Worm (Caenorhabditis elegans): Measurements from ENCODE around the gene ogt-1.

ogt-1 gene

ce11 chrIII:7181822-7182221 lies 28.2 kb upstream of the ogt-1 start, which contains the start of gene epg-4 (continued):
- 0 out of 2 replicates have a peak, but pooled peaks have one; percentile 5 for TF ChIP-seq arid-1 (GFP tag; conservative IDR thresholded peaks at IDR 0.05)
- peak; percentile 33 for TF ChIP-seq dve-1 (tag; optimal IDR thresholded peaks at IDR 0.05; ENCODE audit: insufficient read depth)
- peak; percentile 63; the same call in 1 of the 2 replicates for TF ChIP-seq pha-4 (GFP tag; IDR thresholded peaks at IDR 0.05)
- TF ChIP-seq pha-4 (tag; optimal IDR thresholded peaks at IDR 0.05): peak; percentile 31
- 0 out of 2 replicates have a peak, but pooled peaks have one; percentile 3 for TF ChIP-seq lim-7 (GFP tag; IDR thresholded peaks at IDR 0.05)
- no peak for TF ChIP-seq duxl-1 (tag; optimal IDR thresholded peaks at IDR 0.05; ENCODE audit: poor library complexity)
- TF ChIP-seq hif-1 (tag; optimal IDR thresholded peaks at IDR 0.05): peak in 1 of 2 experiments; percentile 52
- peak; percentile 29 to 65 for TF ChIP-seq lsy-2 (tag; optimal IDR thresholded peaks at IDR 0.05)
- no peak for TF ChIP-seq lin-39 (tag; optimal IDR thresholded peaks at IDR 0.05)
- TF ChIP-seq mxl-3 (GFP tag; optimal IDR thresholded peaks at IDR 0.05): peak; percentile 49
- peak; percentile 33 for TF ChIP-seq zfp-2 (tag; optimal IDR thresholded peaks at IDR 0.05)
- TF ChIP-seq nhr-41 (GFP tag; IDR thresholded peaks at IDR 0.05): no peak
- TF ChIP-seq hlh-30 (tag; optimal IDR thresholded peaks at IDR 0.05; ENCODE audit: insufficient read depth): peak; percentile 96
- TF ChIP-seq F44E2.7 (GFP tag; IDR thresholded peaks at IDR 0.05): no peak
- peak; percentile 41 for TF ChIP-seq dpl-1 (GFP tag; optimal IDR thresholded peaks at IDR 0.05)

ce11 chrIII:7180613-7181012 lies 27.0 kb upstream of the ogt-1 start, which contains the start of gene ndab-2:
ndab-2 (plus strand) TSS chrIII:7180752.
- TF ChIP-seq ama-1 (optimal IDR thresholded peaks at IDR 0.05): peak; percentile 82
- no peak for TF ChIP-seq nhr-25 (tag; optimal IDR thresholded peaks at IDR 0.05; ENCODE audit: borderline replicate concordance, insufficient read depth)
- TF ChIP-seq ceh-82 (tag; optimal IDR thresholded peaks at IDR 0.05): no peak
- no peak for TF ChIP-seq F44E2.7 (GFP tag; IDR thresholded peaks at IDR 0.05)
- peak; percentile 67; the same call in 1 of the 2 replicates for TF ChIP-seq egl-43 (GFP tag; IDR thresholded peaks at IDR 0.05)
- no peak for TF ChIP-seq vab-7 (GFP tag; IDR thresholded peaks at IDR 0.05)
- peak in 1 of 2 experiments; percentile 17 for TF ChIP-seq unc-62 (GFP tag; optimal IDR thresholded peaks at IDR 0.05 in 1 of 2)
- TF ChIP-seq unc-62 (tag; optimal IDR thresholded peaks at IDR 0.05): no peak
- TF ChIP-seq madf-5 (GFP tag; IDR thresholded peaks at IDR 0.05): 0 out of 4 replicates have a peak, but pooled peaks have one; percentile 23 to 55
- TF ChIP-seq F10B5.3 (tag; optimal IDR thresholded peaks at IDR 0.05): no peak
- no peak for TF ChIP-seq mep-1 (tag; optimal IDR thresholded peaks at IDR 0.05)
- TF ChIP-seq lin-38 (GFP tag; IDR thresholded peaks at IDR 0.05): peak; percentile 53
- TF ChIP-seq zip-2 (tag; optimal IDR thresholded peaks at IDR 0.05): no peak
- peak; percentile 69; the same call in 1 of the 2 replicates for TF ChIP-seq Y105C5A.15 (GFP tag; IDR thresholded peaks at IDR 0.05)
- TF ChIP-seq pha-4 (GFP tag; IDR thresholded peaks at IDR 0.05): peak; percentile 52
- TF ChIP-seq pha-4 (tag; optimal IDR thresholded peaks at IDR 0.05): no peak
- peak in 1 of 2 experiments; percentile 14 for TF ChIP-seq lsy-2 (tag; optimal IDR thresholded peaks at IDR 0.05)
- TF ChIP-seq zip-11 (GFP tag; IDR thresholded peaks at IDR 0.05): no peak
- peak; percentile 34 for TF ChIP-seq mes-2 (tag; optimal IDR thresholded peaks at IDR 0.05; ENCODE audit: poor library complexity, severe bottlenecking)
- no peak for TF ChIP-seq R02D3.7 (tag; optimal IDR thresholded peaks at IDR 0.05)
- 0 out of 2 replicates have a peak, but pooled peaks have one; percentile 39 for TF ChIP-seq ctbp-1 (GFP tag; IDR thresholded peaks at IDR 0.05)
- TF ChIP-seq Y48G9A.11 (GFP tag; IDR thresholded peaks at IDR 0.05): peak; percentile 51; the same call in 1 of the 2 replicates
- TF ChIP-seq zfp-2 (tag; optimal IDR thresholded peaks at IDR 0.05): no peak
- TF ChIP-seq jun-1 (tag; optimal IDR thresholded peaks at IDR 0.05): no peak
- peak; percentile 56; the same call in 1 of the 2 replicates for TF ChIP-seq snpc-1.2 (GFP tag; IDR thresholded peaks at IDR 0.05)

- peak in 1 of 2 experiments; percentile 64 for TF ChIP-seq hif-1 (tag; optimal IDR thresholded peaks at IDR 0.05)
- TF ChIP-seq fos-1 (tag; optimal IDR thresholded peaks at IDR 0.05): no peak
- peak; percentile 16 for TF ChIP-seq spr-3 (GFP tag; optimal IDR thresholded peaks at IDR 0.05)
- TF ChIP-seq nhr-41 (GFP tag; IDR thresholded peaks at IDR 0.05): no peak
- TF ChIP-seq lim-7 (GFP tag; IDR thresholded peaks at IDR 0.05): no peak
- no peak for TF ChIP-seq ztf-11 (tag; optimal IDR thresholded peaks at IDR 0.05)
- peak; percentile 64 for TF ChIP-seq nhr-28 (tag; optimal IDR thresholded peaks at IDR 0.05)
- peak; percentile 76 for TF ChIP-seq duxl-1 (tag; optimal IDR thresholded peaks at IDR 0.05; ENCODE audit: poor library complexity)
- TF ChIP-seq aly-2 (tag; optimal IDR thresholded peaks at IDR 0.05): no peak
- TF ChIP-seq nhr-237 (tag; optimal IDR thresholded peaks at IDR 0.05): no peak
- TF ChIP-seq F10B5.3 (tag; optimal IDR thresholded peaks at IDR 0.05): no peak
- TF ChIP-seq ama-1 (optimal IDR thresholded peaks at IDR 0.05): peak; percentile 71
- peak; percentile 35; the same call in 1 of the 2 replicates for TF ChIP-seq pha-4 (GFP tag; IDR thresholded peaks at IDR 0.05)
- TF ChIP-seq pha-4 (tag; optimal IDR thresholded peaks at IDR 0.05): peak; percentile 92
- peak; percentile 62; the same call in 1 of the 2 replicates for TF ChIP-seq hmg-1.1 (GFP tag; IDR thresholded peaks at IDR 0.05)
- TF ChIP-seq dpl-1 (GFP tag; optimal IDR thresholded peaks at IDR 0.05): peak; percentile 89
- TF ChIP-seq nhr-42 (GFP tag; IDR thresholded peaks at IDR 0.05): peak; percentile 53; the same call in 1 of the 2 replicates
- TF ChIP-seq nhr-11 (tag; optimal IDR thresholded peaks at IDR 0.05): peak; percentile 81
- peak; percentile 92 for TF ChIP-seq mes-2 (tag; optimal IDR thresholded peaks at IDR 0.05; ENCODE audit: poor library complexity, severe bottlenecking)
Measured at ce11 chrIII:7179538-7180301, 26.1 kb upstream of the ogt-1 start, which contains the start of the genes rps-14 and rpl-36. rps-14 (minus strand) TSS chrIII:7179588. rpl-36 (plus strand) TSS chrIII:7180251.
